Worm (Caenorhabditis elegans) whole organism, early embryonic: ENCODE measurements around the gene gop-1.

ENCODE experiments used
- aly-1 ChIP-seq: sonication (generic microtip); optimal IDR thresholded peaks from 2 replicates; lab custom pipeline; 2016; ENCODE audit warnings: missing genetic modification characterization, missing compliant biosample characterization
- ama-1 ChIP-seq: fragments of 150-350 bp; optimal IDR thresholded peaks from 2 replicates; lab custom pipeline; 2014
- hmbx-1 ChIP-seq: sonication (generic microtip); optimal IDR thresholded peaks from 2 replicates; lab custom pipeline; 2016; ENCODE audit warnings: mild to moderate bottlenecking, missing genetic modification characterization, missing compliant biosample characterization
- hmg-4 ChIP-seq: fragments of 200-800 bp; sonication (Bioruptor generic); optimal IDR thresholded peaks from 2 replicates; lab custom pipeline; 2018; ENCODE audit warnings: mild to moderate bottlenecking, missing genetic modification characterization, missing compliant biosample characterization

DNA sequence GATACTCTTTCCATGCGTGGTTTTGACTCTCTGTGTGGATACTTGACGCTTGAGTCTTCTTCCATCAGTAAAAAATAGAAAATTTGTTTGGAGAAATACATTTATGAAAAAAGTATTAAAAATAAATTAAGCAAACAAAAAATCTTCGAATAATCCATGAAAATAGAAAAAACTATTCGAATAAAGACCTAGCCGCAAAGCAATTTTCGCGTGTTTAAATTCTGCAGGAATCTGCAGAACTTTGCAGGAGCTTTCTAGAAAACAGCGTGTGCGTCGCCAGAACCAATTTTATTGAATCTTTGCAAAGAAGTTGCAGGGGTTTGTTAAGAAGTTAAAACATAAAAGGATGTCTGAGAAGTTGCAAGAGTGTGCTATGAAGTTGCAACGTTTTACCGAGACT is 32.0 kb downstream of the gop-1 start, which contains the start of gene ZC395.11:
- no peak for TF ChIP-seq ama-1 (lab: Kevin White, UChicago)
- no peak for TF ChIP-seq hmbx-1 (tag; lab: Kevin White, UChicago)
- TF ChIP-seq hmg-4 (GFP tag; lab: Kevin White, UChicago): no peak
- TF ChIP-seq aly-1 (tag; lab: Kevin White, UChicago): no peak
